Fruit fly (Drosophila melanogaster) whole organism, wandering third instar larva: ENCODE measurements around the gene bif.

Source experiments
- Dfd ChIP-seq: fragments of >200 bp; optimal IDR thresholded peaks from 2 replicates; lab custom pipeline; 2017; ENCODE audit warnings: missing biosample characterization, missing genetic modification characterization
- Hr78 ChIP-seq: fragments of >200 bp; optimal IDR thresholded peaks from 2 replicates; lab custom pipeline; 2017; ENCODE audit warnings: missing biosample characterization, missing genetic modification characterization
- OdsH ChIP-seq: fragments of 200-800 bp; sonication (Bioruptor generic); optimal IDR thresholded peaks from 2 replicates; lab custom pipeline; 2016; ENCODE audit warnings: missing biosample characterization, mild to moderate bottlenecking, missing genetic modification characterization
- Rel ChIP-seq, 2 experiments: fragments of 200-800 bp; sonication (Bioruptor generic) in 1 of 2; optimal IDR thresholded peaks; 2 replicates in 1 of 2; 3 replicates in 1 of 2; lab custom pipeline; 2016 to 2019; ENCODE audit warnings: mild to moderate bottlenecking in 2 of 2, missing biosample characterization in 2 of 2, missing genetic modification characterization in 2 of 2, moderate library complexity in 1 of 2
- br ChIP-seq: fragments of 200-800 bp; sonication (Bioruptor generic); optimal IDR thresholded peaks from 2 replicates; lab custom pipeline; 2016; ENCODE audit warnings: missing biosample characterization, missing genetic modification characterization
- dsf ChIP-seq: sonication (Bioruptor generic); optimal IDR thresholded peaks from 2 replicates; lab custom pipeline; 2016; ENCODE audit warnings: missing biosample characterization, missing genetic modification characterization, borderline replicate concordance
- pan ChIP-seq: fragments of >200 bp; optimal IDR thresholded peaks from 2 replicates; lab custom pipeline; 2017
- psq ChIP-seq: fragments of 200-800 bp; sonication (Bioruptor generic); optimal IDR thresholded peaks from 3 replicates; lab custom pipeline; 2017; ENCODE audit warnings: missing biosample characterization, mild to moderate bottlenecking, missing genetic modification characterization, moderate library complexity
- sv ChIP-seq: fragments of 200-800 bp; sonication (Bioruptor generic); optimal IDR thresholded peaks from 3 replicates; lab custom pipeline; 2016; ENCODE audit warnings: missing biosample characterization, missing genetic modification characterization
- tai ChIP-seq: sonication (Bioruptor generic); optimal IDR thresholded peaks from 2 replicates; lab custom pipeline; 2016; ENCODE audit warnings: missing biosample characterization, missing genetic modification characterization
- usp ChIP-seq: fragments of >200 bp; optimal IDR thresholded peaks from 2 replicates; lab custom pipeline; 2017; ENCODE audit warnings: missing biosample characterization, missing genetic modification characterization

DNA sequence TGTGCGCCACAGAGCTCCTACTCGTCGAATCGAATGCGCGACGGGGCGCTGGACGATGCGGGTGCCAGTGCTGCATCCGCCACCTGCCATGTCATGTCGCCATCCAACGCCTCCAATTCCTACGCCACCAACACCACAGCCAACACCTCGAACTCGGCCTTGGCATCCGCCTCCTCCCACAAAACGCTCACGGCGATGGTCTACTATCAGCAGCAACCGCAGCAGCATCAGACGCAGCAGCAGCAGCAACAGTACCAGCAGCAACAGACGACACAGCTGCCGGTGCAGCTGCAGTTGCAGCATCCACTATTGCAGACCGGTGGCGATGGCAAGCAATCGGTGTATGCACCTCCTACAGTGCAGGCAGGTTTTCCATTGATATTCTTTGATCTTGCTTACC is 22.0 kb downstream of the bif start:
- TF ChIP-seq tai (GFP tag; lab: Kevin White, UChicago) (no peak), OdsH (GFP tag; lab: Kevin White, UChicago) (no peak), Dfd (peak; percentile 85), usp (GFP tag; lab: Kevin White, UChicago) (no peak), br (no peak), dsf (GFP tag; lab: Kevin White, UChicago) (no peak), psq (GFP tag; lab: Kevin White, UChicago) (no peak), pan (no peak), Hr78 (GFP tag; lab: Kevin White, UChicago) (no peak), Rel (GFP tag; optimal IDR thresholded peaks at IDR 0.05; lab: Kevin White, UChicago) (no peak), Rel (tag; optimal IDR thresholded peaks at IDR 0.05; lab: Kevin White, UChicago) (no peak), sv (no peak)
